Fruit fly (Drosophila melanogaster) whole organism, prepupa: ENCODE measurements around the gene mia.
A peak's percentile ranks its signal among the peaks of the same experiment; 100 is the strongest.

Experiments
- Blimp-1 ChIP-seq: fragments of 200-800 bp; sonication (Bioruptor generic); optimal IDR thresholded peaks from 3 replicates; lab custom pipeline; 2017; ENCODE audit warnings: missing biosample characterization, missing genetic modification characterization, mild to moderate bottlenecking, moderate library complexity, missing genetic modification reagents
- CG10631 ChIP-seq: fragments of 200-800 bp; sonication (Bioruptor generic); optimal IDR thresholded peaks from 2 replicates; lab custom pipeline; 2016; ENCODE audit warnings: missing biosample characterization, missing genetic modification characterization
- CG10669 ChIP-seq: fragments of 200-800 bp; sonication (Bioruptor generic); optimal IDR thresholded peaks from 3 replicates; lab custom pipeline; 2018; ENCODE audit warnings: missing biosample characterization, mild to moderate bottlenecking, missing genetic modification characterization, moderate library complexity
- CG11294 ChIP-seq: fragments of 200-800 bp; sonication (Bioruptor generic); IDR thresholded peaks from 2 replicates; pipeline ENCODE4 v1.3.6; 2022; ENCODE audit warnings: missing biosample characterization, missing genetic modification characterization
- CG11762 ChIP-seq: fragments of 200-800 bp; sonication (Bioruptor generic); optimal IDR thresholded peaks from 3 replicates; lab custom pipeline; 2016; ENCODE audit warnings: missing biosample characterization, missing genetic modification characterization; ENCODE audit not compliant: insufficient read depth
- CG11902 ChIP-seq: fragments of 200-800 bp; sonication (Bioruptor generic); optimal IDR thresholded peaks from 3 replicates; lab custom pipeline; 2016; ENCODE audit warnings: missing biosample characterization, missing genetic modification characterization
- CG15336 ChIP-seq: fragments of 200-800 bp; sonication (Bioruptor generic); IDR thresholded peaks from 2 replicates; pipeline ENCODE4 v1.3.6; 2022; ENCODE audit warnings: missing biosample characterization, missing genetic modification characterization
- CG1621 ChIP-seq: fragments of 200-800 bp; sonication (Bioruptor generic); optimal IDR thresholded peaks from 3 replicates; lab custom pipeline; 2018; ENCODE audit warnings: missing biosample characterization, mild to moderate bottlenecking, missing genetic modification characterization
- CG16779 ChIP-seq: fragments of 200-800 bp; sonication (Bioruptor generic); optimal IDR thresholded peaks from 3 replicates; lab custom pipeline; 2017; ENCODE audit warnings: missing biosample characterization, mild to moderate bottlenecking, missing genetic modification characterization
- CG3032 ChIP-seq: fragments of 200-800 bp; optimal IDR thresholded peaks from 2 replicates; lab custom pipeline; 2019; ENCODE audit warnings: missing biosample characterization, mild to moderate bottlenecking, missing genetic modification characterization, moderate library complexity
- CG31627 ChIP-seq: fragments of 200-800 bp; sonication (Bioruptor generic); optimal IDR thresholded peaks from 3 replicates; lab custom pipeline; 2016; ENCODE audit warnings: missing biosample characterization, missing genetic modification characterization
- CG32006 ChIP-seq: fragments of 200-800 bp; sonication (Bioruptor generic); optimal IDR thresholded peaks from 3 replicates; lab custom pipeline; 2017; ENCODE audit warnings: missing biosample characterization, mild to moderate bottlenecking, missing genetic modification characterization
- CG34406 ChIP-seq: fragments of 200-800 bp; sonication (Bioruptor generic); optimal IDR thresholded peaks from 3 replicates; lab custom pipeline; 2016; ENCODE audit warnings: missing biosample characterization, missing genetic modification characterization
- CG4318 ChIP-seq: fragments of 200-800 bp; sonication (Bioruptor generic); optimal IDR thresholded peaks from 3 replicates; lab custom pipeline; 2017; ENCODE audit warnings: missing biosample characterization, mild to moderate bottlenecking, missing genetic modification characterization
- CG6163 ChIP-seq: fragments of 200-800 bp; sonication (Bioruptor generic); IDR thresholded peaks from 3 replicates; pipeline ENCODE4 v1.3.6; 2022; ENCODE audit warnings: missing biosample characterization, missing genetic modification characterization
- CG6276 ChIP-seq: fragments of 200-800 bp; sonication (Bioruptor generic); optimal IDR thresholded peaks from 2 replicates; lab custom pipeline; 2017; ENCODE audit warnings: missing biosample characterization, mild to moderate bottlenecking, missing genetic modification characterization
- CG6792 ChIP-seq: fragments of 200-800 bp; sonication (Bioruptor generic); optimal IDR thresholded peaks from 3 replicates; lab custom pipeline; 2016; ENCODE audit warnings: missing biosample characterization, missing genetic modification characterization
- CG6808 ChIP-seq: fragments of 200-800 bp; sonication (Bioruptor generic); optimal IDR thresholded peaks from 3 replicates; lab custom pipeline; 2017; ENCODE audit warnings: missing biosample characterization, missing genetic modification characterization, mild to moderate bottlenecking, moderate library complexity, missing genetic modification reagents
- CG6854 ChIP-seq: fragments of 200-800 bp; sonication (Bioruptor generic); optimal IDR thresholded peaks from 2 replicates; lab custom pipeline; 2017; ENCODE audit warnings: missing biosample characterization, mild to moderate bottlenecking, missing genetic modification characterization
- CG7368 ChIP-seq: fragments of 200-800 bp; sonication (Bioruptor generic); optimal IDR thresholded peaks from 3 replicates; lab custom pipeline; 2016; ENCODE audit warnings: missing biosample characterization, missing genetic modification characterization
- CG8119 ChIP-seq: fragments of 200-800 bp; sonication (Bioruptor generic); IDR thresholded peaks from 3 replicates; pipeline ENCODE4 v1.3.6; 2022; ENCODE audit warnings: missing biosample characterization, missing genetic modification characterization
- CG8319 ChIP-seq: fragments of 200-800 bp; sonication (Bioruptor generic); optimal IDR thresholded peaks from 3 replicates; lab custom pipeline; 2016; ENCODE audit warnings: missing biosample characterization, missing genetic modification characterization
- CG8632 ChIP-seq: fragments of 200-800 bp; sonication (Bioruptor generic); optimal IDR thresholded peaks from 3 replicates; lab custom pipeline; 2016; ENCODE audit warnings: missing biosample characterization, missing genetic modification characterization
- Eip75B ChIP-seq: fragments of 200-800 bp; sonication (Bioruptor generic); optimal IDR thresholded peaks from 3 replicates; lab custom pipeline; 2016; ENCODE audit warnings: missing biosample characterization, missing genetic modification characterization
- Eip78C ChIP-seq: fragments of 200-800 bp; sonication (Bioruptor generic); peaks from one replicate; lab custom pipeline; 2016; ENCODE audit warnings: missing biosample characterization, missing genetic modification characterization
- Eip93F ChIP-seq: fragments of 200-800 bp; sonication (Bioruptor generic); optimal IDR thresholded peaks from 2 replicates; lab custom pipeline; 2016; ENCODE audit warnings: missing biosample characterization, mild to moderate bottlenecking, missing genetic modification characterization
- Ets21C ChIP-seq: fragments of 200-800 bp; sonication (Bioruptor generic); optimal IDR thresholded peaks from 3 replicates; lab custom pipeline; 2016; ENCODE audit warnings: missing biosample characterization, missing genetic modification characterization
- Ets96B ChIP-seq: fragments of 200-800 bp; optimal IDR thresholded peaks from 2 replicates; lab custom pipeline; 2019; ENCODE audit warnings: missing biosample characterization, mild to moderate bottlenecking, missing genetic modification characterization, moderate library complexity
- Gug ChIP-seq: fragments of 200-800 bp; sonication (Bioruptor generic); IDR thresholded peaks from 2 replicates; pipeline ENCODE4 v1.3.6; 2022; ENCODE audit warnings: missing biosample characterization, missing genetic modification characterization
- Hr4 ChIP-seq: fragments of 200-800 bp; sonication (Bioruptor generic); optimal IDR thresholded peaks from 3 replicates; lab custom pipeline; 2016; ENCODE audit warnings: missing biosample characterization, missing genetic modification characterization
- Lpt ChIP-seq: fragments of 200-800 bp; sonication (Bioruptor generic); optimal IDR thresholded peaks from 3 replicates; lab custom pipeline; 2016; ENCODE audit warnings: missing biosample characterization, missing genetic modification characterization
- Met ChIP-seq: fragments of 200-800 bp; sonication (Bioruptor generic); optimal IDR thresholded peaks from 3 replicates; lab custom pipeline; 2016; ENCODE audit warnings: missing biosample characterization, missing genetic modification characterization
- OdsH ChIP-seq: fragments of 200-800 bp; sonication (Bioruptor generic); optimal IDR thresholded peaks from 3 replicates; lab custom pipeline; 2016; ENCODE audit warnings: missing biosample characterization, missing genetic modification characterization
- Smox ChIP-seq: fragments of 200-800 bp; sonication (Bioruptor generic); optimal IDR thresholded peaks from 3 replicates; lab custom pipeline; 2016; ENCODE audit warnings: missing biosample characterization, missing genetic modification characterization
- Sox102F ChIP-seq: fragments of 200-800 bp; sonication (Bioruptor generic); optimal IDR thresholded peaks from 2 replicates; lab custom pipeline; 2016; ENCODE audit warnings: missing biosample characterization, mild to moderate bottlenecking, missing genetic modification characterization
- Sox14 ChIP-seq: fragments of 200-800 bp; sonication (Bioruptor generic); optimal IDR thresholded peaks from 3 replicates; lab custom pipeline; 2016; ENCODE audit warnings: missing biosample characterization, missing genetic modification characterization
- Sox15 ChIP-seq: fragments of 200-800 bp; sonication (Bioruptor generic); optimal IDR thresholded peaks from 3 replicates; lab custom pipeline; 2016; ENCODE audit warnings: missing biosample characterization, missing genetic modification characterization
- achi ChIP-seq: fragments of 200-800 bp; sonication (Bioruptor generic); optimal IDR thresholded peaks from 3 replicates; lab custom pipeline; 2016; ENCODE audit warnings: missing biosample characterization, missing genetic modification characterization
- acj6 ChIP-seq: fragments of 200-800 bp; sonication (Bioruptor generic); optimal IDR thresholded peaks from 3 replicates; lab custom pipeline; 2016; ENCODE audit warnings: missing biosample characterization, missing genetic modification characterization
- dac ChIP-seq: fragments of 200-800 bp; sonication (Bioruptor generic); optimal IDR thresholded peaks from 2 replicates; lab custom pipeline; 2017; ENCODE audit warnings: missing biosample characterization, mild to moderate bottlenecking, missing genetic modification characterization
- eg ChIP-seq: fragments of 200-800 bp; sonication (Bioruptor generic); IDR thresholded peaks from 3 replicates; pipeline ENCODE4 v1.3.6; 2022; ENCODE audit warnings: missing biosample characterization, missing genetic modification characterization
- esn ChIP-seq: fragments of 200-800 bp; sonication (Bioruptor generic); optimal IDR thresholded peaks from 2 replicates; lab custom pipeline; 2016; ENCODE audit warnings: missing biosample characterization, mild to moderate bottlenecking, missing genetic modification characterization, moderate library complexity
- fd59A ChIP-seq: fragments of 200-800 bp; sonication (Bioruptor generic); optimal IDR thresholded peaks from 2 replicates; lab custom pipeline; 2017; ENCODE audit warnings: missing biosample characterization, mild to moderate bottlenecking, missing genetic modification characterization, missing genetic modification reagents
- fd85E ChIP-seq: fragments of 200-800 bp; sonication (Bioruptor generic); optimal IDR thresholded peaks from 3 replicates; lab custom pipeline; 2016; ENCODE audit warnings: missing biosample characterization, missing genetic modification characterization
- fkh ChIP-seq: fragments of 200-800 bp; sonication (Bioruptor generic); optimal IDR thresholded peaks from 3 replicates; lab custom pipeline; 2017; ENCODE audit warnings: missing biosample characterization, mild to moderate bottlenecking, missing genetic modification characterization, moderate library complexity
- lz ChIP-seq: fragments of 200-800 bp; sonication (Bioruptor generic); optimal IDR thresholded peaks from 3 replicates; lab custom pipeline; 2016; ENCODE audit warnings: missing biosample characterization, missing genetic modification characterization
- net ChIP-seq: fragments of 200-800 bp; sonication (Bioruptor generic); optimal IDR thresholded peaks from 3 replicates; lab custom pipeline; 2016; ENCODE audit warnings: missing biosample characterization, missing genetic modification characterization
- pdm3 ChIP-seq: fragments of 200-800 bp; sonication (Bioruptor generic); optimal IDR thresholded peaks from 3 replicates; lab custom pipeline; 2016; ENCODE audit warnings: missing biosample characterization, missing genetic modification characterization
- salr ChIP-seq, 2 experiments: fragments of 200-800 bp; sonication (Bioruptor generic); optimal IDR thresholded peaks; 3 replicates each; lab custom pipeline; 2016 to 2018; ENCODE audit warnings: missing biosample characterization in 2 of 2, missing genetic modification characterization in 2 of 2, mild to moderate bottlenecking in 1 of 2
- spab ChIP-seq: fragments of 200-800 bp; sonication (Bioruptor generic); optimal IDR thresholded peaks from 2 replicates; lab custom pipeline; 2017; ENCODE audit warnings: missing biosample characterization, mild to moderate bottlenecking, missing genetic modification characterization, missing genetic modification reagents
- ss ChIP-seq, 2 experiments: fragments of 200-800 bp; sonication (Bioruptor generic); optimal IDR thresholded peaks; 2 replicates in 1 of 2; 3 replicates in 1 of 2; lab custom pipeline; 2017 to 2018; ENCODE audit warnings: mild to moderate bottlenecking in 2 of 2, missing biosample characterization in 2 of 2, missing genetic modification characterization in 2 of 2, moderate library complexity in 1 of 2
- svp ChIP-seq: fragments of 200-800 bp; sonication (Bioruptor generic); peaks from one replicate; lab custom pipeline; 2016; ENCODE audit warnings: missing biosample characterization, missing genetic modification characterization
- topi ChIP-seq: fragments of 200-800 bp; sonication (Bioruptor generic); optimal IDR thresholded peaks from 3 replicates; lab custom pipeline; 2016; ENCODE audit warnings: missing biosample characterization, missing genetic modification characterization

mia gene

DNA sequence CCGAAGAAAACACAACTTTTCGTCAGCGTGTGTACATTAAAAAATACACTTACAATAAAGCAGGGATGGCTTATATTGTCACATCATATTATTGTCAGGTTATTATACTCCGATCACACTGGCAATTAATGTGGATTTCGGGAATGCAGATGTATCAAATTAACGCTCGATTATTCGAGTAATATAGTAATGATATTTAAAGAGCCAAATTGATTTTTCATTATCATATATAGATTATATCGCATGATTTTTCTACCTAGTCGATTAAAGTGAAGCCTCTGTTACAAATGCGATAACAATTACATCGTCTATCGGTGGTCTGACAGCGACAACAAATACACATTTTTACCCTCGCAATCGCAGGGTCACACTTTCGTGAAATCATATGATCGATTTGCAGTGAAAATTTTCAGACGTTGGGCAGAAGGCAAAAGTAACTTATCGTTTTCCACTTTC lies 40.5 kb upstream of the mia start, which contains the start of the genes noi and Vha26:
Gene noi (minus strand): TSS at position 62 of the 456 bp plus-strand sequence.
Gene Vha26 (plus strand): TSS at position 366 of the 456 bp plus-strand sequence.
- TF ChIP-seq acj6 (no peak), Lpt (no peak), lz (GFP tag; lab: Kevin White, UChicago) (peak; percentile 26), Eip93F (GFP tag; lab: Kevin White, UChicago) (no peak), CG8319 (no peak), CG8632 (GFP tag; lab: Kevin White, UChicago) (no peak), Ets96B (tag; lab: Kevin White, UChicago) (peak; percentile 7), CG11762 (no peak), CG31627 (GFP tag; lab: Kevin White, UChicago) (peak; percentile 49), svp (GFP tag; lab: Kevin White, UChicago) (no peak), CG15336 (GFP tag; lab: Robert Waterston, UW) (no peak), OdsH (no peak), topi (GFP tag; lab: Kevin White, UChicago) (peak; percentile 20), Gug (GFP tag; lab: Robert Waterston, UW) (no peak), CG34406 (no peak), CG7368 (no peak), CG3032 (tag; lab: Kevin White, UChicago) (peak; percentile 58), CG6163 (GFP tag; lab: Robert Waterston, UW) (no peak), ss (GFP tag; optimal IDR thresholded peaks at IDR 0.05; lab: Kevin White, UChicago) (no peak), eg (GFP tag; lab: Robert Waterston, UW) (no peak; the same call in 2 of the 3 replicates), achi (peak; percentile 95), CG6792 (GFP tag; lab: Kevin White, UChicago) (no peak), CG11294 (GFP tag; lab: Robert Waterston, UW) (no peak), net (GFP tag; lab: Kevin White, UChicago) (no peak), CG11902 (GFP tag; lab: Kevin White, UChicago) (no peak), fd59A (GFP tag; lab: Kevin White, UChicago) (no peak), fkh (peak; percentile 92), Blimp-1 (GFP tag; lab: Kevin White, UChicago) (no peak), CG6276 (GFP tag; lab: Kevin White, UChicago) (no peak), CG16779 (tag; lab: Kevin White, UChicago) (no peak), CG6808 (GFP tag; lab: Kevin White, UChicago) (no peak), CG32006 (no peak), Eip75B (GFP tag; lab: Kevin White, UChicago) (no peak), dac (GFP tag; lab: Kevin White, UChicago) (no peak), CG4318 (GFP tag; lab: Kevin White, UChicago) (no peak), Ets21C (no peak), Met (GFP tag; lab: Kevin White, UChicago) (no peak), CG8119 (no peak), CG6854 (GFP tag; lab: Kevin White, UChicago) (peak; percentile 10), pdm3 (GFP tag; lab: Kevin White, UChicago) (no peak), CG10631 (GFP tag; lab: Kevin White, UChicago) (no peak), CG1621 (tag; lab: Kevin White, UChicago) (peak; percentile 9), salr (GFP tag; optimal IDR thresholded peaks at IDR 0.05; lab: Kevin White, UChicago) (no peak), Sox102F (no peak), Sox15 (GFP tag; lab: Kevin White, UChicago) (peak; percentile 2), spab (GFP tag; lab: Kevin White, UChicago) (no peak), Eip78C (GFP tag; lab: Kevin White, UChicago) (peak; percentile 61), CG10669 (GFP tag; lab: Kevin White, UChicago) (no peak), Sox14 (GFP tag; lab: Kevin White, UChicago) (no peak), Smox (no peak), esn (GFP tag; lab: Kevin White, UChicago) (peak; percentile 11), fd85E (GFP tag; lab: Kevin White, UChicago) (no peak), Hr4 (GFP tag; lab: Kevin White, UChicago) (no peak)
